Worm (Caenorhabditis elegans): ENCODE results near the gene hsp-43.

DNA sequence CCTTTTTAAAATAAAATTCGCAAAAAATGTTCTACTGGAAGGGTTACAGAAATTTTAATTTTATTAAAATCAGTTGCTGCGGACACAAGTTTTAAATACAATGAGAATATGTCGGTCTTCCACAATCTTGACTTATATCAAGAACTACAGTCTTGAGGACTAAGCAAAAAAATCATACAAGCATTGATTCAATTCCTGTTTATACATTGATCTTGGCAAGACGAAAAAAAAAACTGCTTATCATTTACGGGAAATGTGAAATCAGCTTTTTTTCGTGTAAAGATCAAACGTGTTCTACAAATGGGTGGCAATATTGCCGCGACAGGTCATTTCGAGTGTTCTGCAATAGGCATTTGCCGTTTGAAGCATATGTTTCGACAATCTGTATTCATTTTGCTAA lies 50.6 kb downstream of the hsp-43 start, which contains the start of gene T13C5.2:
- TF ChIP-seq nhr-237 (tag; optimal IDR thresholded peaks at IDR 0.05) = no peak
- TF ChIP-seq elt-3 (tag; optimal IDR thresholded peaks at IDR 0.05) = no peak
